Worm (Caenorhabditis elegans) whole organism, L4 larva: ENCODE results near the gene K09F6.6.

Experiments used
- ama-1 ChIP-seq: fragments of 150-350 bp; optimal IDR thresholded peaks from 2 replicates; lab custom pipeline; 2014; ENCODE audit warnings: inconsistent platforms, mixed read lengths
- egl-27 ChIP-seq: sonication (generic microtip); optimal IDR thresholded peaks from 3 replicates; lab custom pipeline; 2017; ENCODE audit warnings: missing biosample characterization, missing genetic modification reagents, missing genetic modification characterization
- fos-1 ChIP-seq: fragments of 150-350 bp; optimal IDR thresholded peaks from 2 replicates; lab custom pipeline; 2014; ENCODE audit warnings: missing biosample characterization, missing genetic modification characterization
- lin-15B ChIP-seq: fragments of 150-350 bp; sonication (generic microtip); optimal IDR thresholded peaks from 3 replicates; lab custom pipeline; 2014; ENCODE audit warnings: missing biosample characterization, missing genetic modification characterization
- nhr-11 ChIP-seq: fragments of 150-350 bp; optimal IDR thresholded peaks from 2 replicates; lab custom pipeline; 2014; ENCODE audit warnings: missing biosample characterization, missing genetic modification characterization
- nhr-28 ChIP-seq: fragments of 150-350 bp; optimal IDR thresholded peaks from 2 replicates; lab custom pipeline; 2014; ENCODE audit warnings: missing biosample characterization, missing genetic modification characterization
- unc-39 ChIP-seq: sonication (generic microtip); optimal IDR thresholded peaks from 2 replicates; lab custom pipeline; 2017; ENCODE audit warnings: missing biosample characterization, missing genetic modification characterization

- TF ChIP-seq egl-27 (tag; lab: Kevin White, UChicago), result no peak
- TF ChIP-seq lin-15B (tag; lab: Kevin White, UChicago), result no peak
- no peak for TF ChIP-seq nhr-11 (tag; lab: Kevin White, UChicago)
- TF ChIP-seq nhr-28, result no peak
- TF ChIP-seq ama-1 (lab: Kevin White, UChicago), result no peak
- TF ChIP-seq fos-1 (tag; lab: Kevin White, UChicago), result no peak
- no peak for TF ChIP-seq unc-39 (tag; lab: Kevin White, UChicago)
Measured at ce11 chrII:2277418-2277817, 1.7 kb downstream of the K09F6.6 start, which contains the start of gene K09F6.15.
